Worm (Caenorhabditis elegans) whole organism, young adult: ENCODE data around the gene rsp-3.

ENCODE experiments used
- F22D6.2 ChIP-seq: sonication (generic microtip); optimal IDR thresholded peaks from 2 replicates; lab custom pipeline; 2016; ENCODE audit warnings: mild to moderate bottlenecking, missing genetic modification characterization, missing compliant biosample characterization
- F37B4.10 ChIP-seq: fragments of 200-800 bp; sonication (Bioruptor generic); IDR thresholded peaks from 2 replicates; pipeline ENCODE4 v1.3.6; 2022; ENCODE audit warnings: missing genetic modification characterization, missing compliant biosample characterization
- F52B5.7 ChIP-seq: sonication (generic microtip); optimal IDR thresholded peaks from 2 replicates; lab custom pipeline; 2016; ENCODE audit warnings: mild to moderate bottlenecking, missing genetic modification characterization, missing compliant biosample characterization
- F55B11.4 ChIP-seq: sonication (generic microtip); optimal IDR thresholded peaks from 2 replicates; lab custom pipeline; 2016; ENCODE audit warnings: missing compliant biosample characterization, missing genetic modification characterization, borderline replicate concordance; ENCODE audit not compliant: insufficient read depth
- K12H6.12 ChIP-seq: fragments of 200-800 bp; sonication (Bioruptor generic); optimal IDR thresholded peaks from 2 replicates; lab custom pipeline; 2018; ENCODE audit warnings: mild to moderate bottlenecking, missing genetic modification characterization, missing compliant biosample characterization
- Y56A3A.18 ChIP-seq: fragments of 200-800 bp; sonication (Bioruptor generic); IDR thresholded peaks from 2 replicates; pipeline ENCODE4 v1.3.6; 2022; ENCODE audit warnings: missing genetic modification reagents, missing genetic modification characterization, missing compliant biosample characterization
- Y95B8A.8 ChIP-seq: fragments of 200-800 bp; sonication (Bioruptor generic); IDR thresholded peaks from 2 replicates; pipeline ENCODE4 v1.3.6; 2022; ENCODE audit warnings: missing genetic modification reagents, missing genetic modification characterization, missing compliant biosample characterization
- ama-1 ChIP-seq, 3 experiments: fragments of 150-350 bp in 1 of 3; sonication (generic microtip) in 2 of 3; optimal IDR thresholded peaks; 2 replicates each; lab custom pipeline; 2014 to 2018; ENCODE audit warnings: missing biosample characterization in 2 of 3, missing genetic modification characterization in 2 of 3, missing genetic modification reagents in 2 of 3
- bed-1 ChIP-seq: fragments of 200-800 bp; sonication (Bioruptor generic); IDR thresholded peaks from 2 replicates; pipeline ENCODE4 v1.3.6; 2022; ENCODE audit warnings: missing genetic modification reagents, missing genetic modification characterization, missing compliant biosample characterization
- ccch-3 ChIP-seq: fragments of 200-800 bp; sonication (Bioruptor generic); optimal IDR thresholded peaks from 2 replicates; lab custom pipeline; 2018; ENCODE audit warnings: mild to moderate bottlenecking, missing genetic modification characterization, missing compliant biosample characterization
- cebp-1 ChIP-seq, 2 experiments: fragments of 200-800 bp in 1 of 2; sonication (Bioruptor generic) in 1 of 2; sonication (generic microtip) in 1 of 2; IDR thresholded peaks in 1 of 2; optimal IDR thresholded peaks in 1 of 2; 2 replicates each; pipeline versions ENCODE4 v1.3.6 to Lab custom; 2017 to 2022; ENCODE audit warnings: missing compliant biosample characterization in 2 of 2, missing genetic modification characterization in 2 of 2, mild to moderate bottlenecking in 1 of 2, missing genetic modification reagents in 1 of 2, moderate library complexity in 1 of 2
- cebp-2 ChIP-seq: fragments of 200-800 bp; sonication (Bioruptor generic); IDR thresholded peaks from 2 replicates; pipeline ENCODE4 v1.3.6; 2022; ENCODE audit warnings: missing genetic modification characterization, missing compliant biosample characterization
- ceh-40 ChIP-seq: fragments of 200-800 bp; sonication (Bioruptor generic); IDR thresholded peaks from 2 replicates; pipeline ENCODE4 v1.3.6; 2022; ENCODE audit warnings: missing genetic modification characterization, missing compliant biosample characterization
- chd-7 ChIP-seq: sonication (generic microtip); optimal IDR thresholded peaks from 2 replicates; lab custom pipeline; 2016; ENCODE audit warnings: mild to moderate bottlenecking, missing genetic modification characterization, moderate library complexity, missing compliant biosample characterization
- efl-1 ChIP-seq: fragments of 150-350 bp; optimal IDR thresholded peaks from 2 replicates; lab custom pipeline; 2014; ENCODE audit warnings: missing biosample characterization, missing genetic modification reagents, missing genetic modification characterization
- egl-18 ChIP-seq: fragments of 200-800 bp; sonication (Bioruptor generic); IDR thresholded peaks from 2 replicates; pipeline ENCODE4 v1.3.6; 2022; ENCODE audit warnings: missing genetic modification reagents, missing genetic modification characterization, missing compliant biosample characterization
- egl-44 ChIP-seq: fragments of 200-800 bp; sonication (Bioruptor generic); IDR thresholded peaks from 2 replicates; pipeline ENCODE4 v1.3.6; 2022; ENCODE audit warnings: missing genetic modification reagents, missing genetic modification characterization, missing compliant biosample characterization
- ekl-4 ChIP-seq: fragments of 200-800 bp; sonication (Bioruptor generic); IDR thresholded peaks from 2 replicates; pipeline ENCODE4 v1.3.6; 2022; ENCODE audit warnings: missing genetic modification reagents, missing genetic modification characterization, missing compliant biosample characterization
- ets-4 ChIP-seq: fragments of 200-800 bp; sonication (Bioruptor generic); optimal IDR thresholded peaks from 2 replicates; lab custom pipeline; 2018; ENCODE audit warnings: mild to moderate bottlenecking, missing genetic modification characterization, missing compliant biosample characterization
- fkh-3 ChIP-seq: sonication (generic microtip); optimal IDR thresholded peaks from 2 replicates; lab custom pipeline; 2016; ENCODE audit warnings: mild to moderate bottlenecking, missing genetic modification characterization, missing compliant biosample characterization
- him-1 ChIP-seq: sonication (generic microtip); optimal IDR thresholded peaks from 2 replicates; lab custom pipeline; 2016; ENCODE audit warnings: missing genotype, missing genetic modification reagents, missing genetic modification characterization, missing compliant biosample characterization
- hlh-26 ChIP-seq: fragments of 200-800 bp; sonication (Bioruptor generic); conservative IDR thresholded peaks from 2 replicates; pipeline ENCODE4 v1.3.6; 2022; ENCODE audit warnings: missing genetic modification reagents, missing genetic modification characterization, missing compliant biosample characterization
- hmg-1.2 ChIP-seq: fragments of 200-800 bp; sonication (Bioruptor generic); IDR thresholded peaks from 2 replicates; pipeline ENCODE4 v1.3.6; 2022; ENCODE audit warnings: missing genetic modification reagents, missing genetic modification characterization, missing compliant biosample characterization
- hmg-20 ChIP-seq: fragments of 200-800 bp; sonication (Bioruptor generic); IDR thresholded peaks from 2 replicates; pipeline ENCODE4 v1.3.6; 2022; ENCODE audit warnings: missing genetic modification reagents, missing genetic modification characterization, missing compliant biosample characterization
- hrde-1 ChIP-seq: sonication (generic microtip); optimal IDR thresholded peaks from 2 replicates; lab custom pipeline; 2016; ENCODE audit warnings: missing genetic modification characterization, mild to moderate bottlenecking, missing compliant biosample characterization, moderate library complexity, missing genotype, missing genetic modification reagents, borderline replicate concordance
- lin-26 ChIP-seq: fragments of 200-800 bp; sonication (Bioruptor generic); IDR thresholded peaks from 2 replicates; pipeline ENCODE4 v1.3.6; 2022; ENCODE audit warnings: missing genetic modification reagents, missing genetic modification characterization, missing compliant biosample characterization
- lir-1 ChIP-seq: fragments of 200-800 bp; sonication (Bioruptor generic); conservative IDR thresholded peaks from 2 replicates; pipeline ENCODE4 v1.3.6; 2022; ENCODE audit warnings: missing genetic modification reagents, missing genetic modification characterization, missing compliant biosample characterization
- madf-6 ChIP-seq: fragments of 200-800 bp; sonication (Bioruptor generic); IDR thresholded peaks from 2 replicates; pipeline ENCODE4 v1.3.6; 2022; ENCODE audit warnings: missing genetic modification reagents, missing genetic modification characterization, missing compliant biosample characterization
- nfya-2 ChIP-seq: fragments of 200-800 bp; sonication (Bioruptor generic); IDR thresholded peaks from 2 replicates; pipeline ENCODE4 v1.3.6; 2022; ENCODE audit warnings: missing genetic modification reagents, missing genetic modification characterization, missing compliant biosample characterization
- nhr-179 ChIP-seq: sonication (generic microtip); optimal IDR thresholded peaks from 2 replicates; lab custom pipeline; 2016; ENCODE audit warnings: mild to moderate bottlenecking, missing genetic modification characterization, missing compliant biosample characterization
- nhr-27 ChIP-seq: fragments of 200-800 bp; sonication (Bioruptor generic); optimal IDR thresholded peaks from 2 replicates; lab custom pipeline; 2018; ENCODE audit warnings: mild to moderate bottlenecking, missing genetic modification characterization, moderate library complexity, missing compliant biosample characterization
- repo-1 ChIP-seq: sonication (generic microtip); optimal IDR thresholded peaks from 2 replicates; lab custom pipeline; 2017; ENCODE audit warnings: mild to moderate bottlenecking, missing genetic modification characterization, missing compliant biosample characterization
- rpc-1 ChIP-seq, 2 experiments: fragments of 150-350 bp in 1 of 2; sonication (generic microtip) in 1 of 2; optimal IDR thresholded peaks; 2 replicates each; lab custom pipeline; 2014 to 2018; ENCODE audit warnings: missing biosample characterization in 1 of 2, missing genetic modification characterization in 1 of 2, missing genetic modification reagents in 1 of 2, missing genotype in 1 of 2
- snpc-1.1 ChIP-seq: sonication (generic microtip); optimal IDR thresholded peaks from 2 replicates; lab custom pipeline; 2017; ENCODE audit warnings: missing genetic modification characterization, mild to moderate bottlenecking, missing compliant biosample characterization, antibody characterized with exemption, moderate library complexity, missing genotype, missing genetic modification reagents; ENCODE audit not compliant: insufficient read depth
- snpc-4 ChIP-seq, 5 experiments: fragments of 150-350 bp in 1 of 5; sonication (generic microtip) in 4 of 5; optimal IDR thresholded peaks; 2 replicates each; lab custom pipeline; 2014 to 2018; ENCODE audit warnings: missing genetic modification characterization in 5 of 5, missing biosample characterization in 3 of 5, antibody characterized with exemption in 2 of 5, mild to moderate bottlenecking in 2 of 5, missing compliant biosample characterization in 2 of 5, missing genotype in 2 of 5, moderate library complexity in 2 of 5, missing genetic modification reagents in 1 of 5
- tlf-1 ChIP-seq: fragments of 200-800 bp; sonication (Bioruptor generic); optimal IDR thresholded peaks from 2 replicates; lab custom pipeline; 2018; ENCODE audit warnings: mild to moderate bottlenecking, missing genetic modification characterization, missing compliant biosample characterization
- zfh-2 ChIP-seq: fragments of 200-800 bp; sonication (Bioruptor generic); conservative IDR thresholded peaks from 2 replicates; pipeline ENCODE4 v1.3.6; 2022; ENCODE audit warnings: missing genetic modification reagents, missing genetic modification characterization, missing compliant biosample characterization
- ztf-25 ChIP-seq: fragments of 200-800 bp; sonication (Bioruptor generic); IDR thresholded peaks from 2 replicates; pipeline ENCODE4 v1.3.6; 2022; ENCODE audit warnings: missing genetic modification reagents, missing genetic modification characterization, missing compliant biosample characterization
- ztf-28 ChIP-seq: fragments of 200-800 bp; sonication (Bioruptor generic); IDR thresholded peaks from 2 replicates; pipeline ENCODE4 v1.3.6; 2022; ENCODE audit warnings: missing genetic modification reagents, missing genetic modification characterization, missing compliant biosample characterization
- ztf-3 ChIP-seq: fragments of 200-800 bp; sonication (Bioruptor generic); optimal IDR thresholded peaks from 2 replicates; lab custom pipeline; 2018; ENCODE audit warnings: mild to moderate bottlenecking, missing genetic modification characterization, missing compliant biosample characterization

rsp-3 gene

DNA sequence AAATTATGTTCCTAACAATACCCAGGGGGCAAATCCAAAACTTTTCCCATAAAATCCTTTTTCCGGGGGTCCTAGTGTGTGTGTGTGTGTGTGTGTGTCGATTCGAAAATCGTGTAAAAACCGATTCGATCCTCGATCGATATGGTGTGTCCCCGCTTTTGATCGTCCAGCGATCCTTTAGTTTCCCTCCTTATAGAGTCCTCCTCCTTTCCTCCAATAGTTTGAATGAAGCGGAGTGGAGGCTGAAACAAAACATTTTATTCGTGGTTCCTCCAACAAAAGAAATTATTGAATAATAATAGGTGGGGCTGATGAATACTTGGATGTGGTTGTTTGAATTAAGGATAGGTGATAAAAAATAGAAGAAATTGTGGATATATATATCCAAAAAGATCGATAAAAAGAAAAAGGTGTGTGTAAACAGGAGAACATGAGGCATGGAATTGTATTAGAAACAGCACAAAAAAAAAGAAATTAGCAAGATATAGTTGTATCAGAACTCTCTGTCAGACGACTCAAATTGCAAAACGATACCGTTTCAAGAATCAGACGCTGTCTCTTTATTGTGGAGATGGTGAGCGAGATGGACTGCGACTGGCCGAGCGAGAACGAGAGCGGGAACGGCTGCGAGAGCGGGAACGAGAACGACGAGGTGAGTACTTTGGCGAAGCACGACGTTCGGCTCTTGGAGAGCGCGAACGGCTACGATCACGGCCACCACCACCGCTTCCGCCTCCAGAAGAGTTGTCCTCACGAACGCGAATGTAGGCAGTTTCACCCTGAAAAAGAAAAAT is 1.1 kb downstream of the rsp-3 start (continued):
- no peak for TF ChIP-seq lir-1 (GFP tag; lab: Robert Waterston, UW)
- no peak for TF ChIP-seq hmg-20
- no peak for TF ChIP-seq efl-1 (GFP tag; lab: Kevin White, UChicago)
- peak; percentile 70 for TF ChIP-seq madf-6
- TF ChIP-seq F52B5.7: peak; percentile 33
- no peak for TF ChIP-seq ceh-40 (GFP tag; lab: Robert Waterston, UW)
- TF ChIP-seq egl-44 (GFP tag; lab: Robert Waterston, UW): no peak
- no peak for TF ChIP-seq rpc-1 (optimal IDR thresholded peaks at IDR 0.05; lab: Kevin White, UChicago)
- no peak for TF ChIP-seq rpc-1 (tag; optimal IDR thresholded peaks at IDR 0.05; lab: Kevin White, UChicago)
- TF ChIP-seq Y95B8A.8 (GFP tag; lab: Robert Waterston, UW): no peak
- peak; percentile 33; the same call in 1 of the 2 replicates for TF ChIP-seq zfh-2 (GFP tag; lab: Robert Waterston, UW)

DNA sequence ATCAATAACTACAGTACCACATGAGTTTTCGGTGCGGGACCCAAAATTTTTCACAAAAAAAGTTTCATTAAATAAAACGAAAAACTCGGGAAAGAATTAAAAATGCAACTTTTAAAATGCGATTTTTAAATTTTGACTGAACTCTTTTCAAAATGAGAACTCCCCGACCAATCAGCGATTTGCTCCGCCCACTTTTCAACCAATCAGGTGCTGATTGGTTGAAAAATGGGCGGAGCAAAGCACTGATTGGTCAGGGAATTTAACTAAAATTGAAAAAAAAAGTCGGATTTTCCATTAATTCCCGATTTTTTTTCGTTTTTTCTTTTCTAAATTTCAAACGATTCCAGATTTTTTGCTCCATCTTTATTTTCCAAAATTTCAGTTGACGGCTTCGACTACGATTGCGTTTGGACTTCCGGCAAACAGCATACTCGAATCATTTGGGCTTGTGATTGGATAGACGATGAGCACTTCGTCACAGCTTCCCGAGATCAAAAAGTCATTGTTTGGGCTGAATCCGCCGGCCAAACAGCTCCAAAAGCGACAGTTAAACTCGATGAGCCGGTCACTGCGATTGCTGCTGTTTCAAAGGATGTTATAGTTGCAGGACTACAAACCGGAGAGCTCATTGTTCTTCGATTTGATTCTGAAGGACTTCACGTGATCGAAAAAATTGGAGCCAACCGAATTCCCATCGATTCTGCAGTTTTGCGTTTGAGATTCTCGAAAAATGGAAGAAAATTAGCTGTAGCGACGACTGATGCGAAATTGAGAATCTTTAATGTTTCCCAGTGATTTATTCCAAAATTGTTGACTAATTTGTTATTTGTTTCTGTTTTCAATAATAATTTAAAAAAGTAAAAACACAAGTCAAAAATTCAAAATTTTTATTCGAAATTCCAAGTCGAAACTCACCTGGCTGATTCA is 2.1 kb downstream of the rsp-3 start:
- TF ChIP-seq chd-7 (no peak), madf-6 (peak; percentile 30; the same call in 1 of the 2 replicates), Y56A3A.18 (GFP tag; lab: Robert Waterston, UW) (no peak), F22D6.2 (no peak), snpc-1.1 (peak; percentile 22), cebp-2 (GFP tag; lab: Robert Waterston, UW) (0 out of 2 replicates have a peak, but pooled peaks have one; percentile 14), lin-26 (no peak), ekl-4 (GFP tag; lab: Robert Waterston, UW) (no peak), repo-1 (peak; percentile 15), Y95B8A.8 (GFP tag; lab: Robert Waterston, UW) (no peak), ama-1 (optimal IDR thresholded peaks at IDR 0.05; lab: Kevin White, UChicago) (peak; percentile 18), ama-1 (GFP tag; optimal IDR thresholded peaks at IDR 0.05; lab: Kevin White, UChicago) (no peak), nhr-179 (tag; lab: Kevin White, UChicago) (no peak), hmg-1.2 (GFP tag; lab: Robert Waterston, UW) (no peak), nfya-2 (0 out of 2 replicates have a peak, but pooled peaks have one; percentile 70), F55B11.4 (no peak), hrde-1 (tag; lab: Kevin White, UChicago) (peak; percentile 61), F37B4.10 (GFP tag; lab: Robert Waterston, UW) (0 out of 2 replicates have a peak, but pooled peaks have one; percentile 32), fkh-3 (tag; lab: Kevin White, UChicago) (peak; percentile 22), cebp-1 (GFP tag; IDR thresholded peaks at IDR 0.05; lab: Robert Waterston, UW) (no peak), cebp-1 (tag; optimal IDR thresholded peaks at IDR 0.05; lab: Kevin White, UChicago) (no peak), ztf-25 (GFP tag; lab: Robert Waterston, UW) (0 out of 2 replicates have a peak, but pooled peaks have one; percentile 4), K12H6.12 (tag; lab: Kevin White, UChicago) (peak; percentile 4), lir-1 (GFP tag; lab: Robert Waterston, UW) (no peak), him-1 (tag; lab: Kevin White, UChicago) (peak; percentile 15), ccch-3 (no peak), ets-4 (GFP tag; lab: Kevin White, UChicago) (no peak), snpc-4 (GFP tag; optimal IDR thresholded peaks at IDR 0.05; lab: Kevin White, UChicago) (no peak), snpc-4 (tag; optimal IDR thresholded peaks at IDR 0.05; lab: Kevin White, UChicago) (no peak), ztf-3 (GFP tag; lab: Kevin White, UChicago) (no peak), tlf-1 (GFP tag; lab: Kevin White, UChicago) (no peak), ztf-28 (GFP tag; lab: Robert Waterston, UW) (no peak), hlh-26 (GFP tag; lab: Robert Waterston, UW) (no peak), egl-18 (GFP tag; lab: Robert Waterston, UW) (0 out of 2 replicates have a peak, but pooled peaks have one; percentile 21), nhr-27 (tag; lab: Kevin White, UChicago) (peak; percentile 26), bed-1 (GFP tag; lab: Robert Waterston, UW) (no peak)
